Worm (Caenorhabditis elegans) whole organism, young adult: Measurements from ENCODE around the gene T28C6.7.

ENCODE experiments used
- Y53F4B.3 ChIP-seq: fragments of 200-800 bp; sonication (Bioruptor generic); IDR thresholded peaks from 2 replicates; pipeline ENCODE4 v1.3.6; 2022; ENCODE audit warnings: missing genetic modification reagents, missing genetic modification characterization, missing compliant biosample characterization
- ets-4 ChIP-seq: fragments of 200-800 bp; sonication (Bioruptor generic); optimal IDR thresholded peaks from 2 replicates; lab custom pipeline; 2018; ENCODE audit warnings: mild to moderate bottlenecking, missing genetic modification characterization, missing compliant biosample characterization
- him-1 ChIP-seq: sonication (generic microtip); optimal IDR thresholded peaks from 2 replicates; lab custom pipeline; 2016; ENCODE audit warnings: missing genotype, missing genetic modification reagents, missing genetic modification characterization, missing compliant biosample characterization
- hmg-20 ChIP-seq: fragments of 200-800 bp; sonication (Bioruptor generic); IDR thresholded peaks from 2 replicates; pipeline ENCODE4 v1.3.6; 2022; ENCODE audit warnings: missing genetic modification reagents, missing genetic modification characterization, missing compliant biosample characterization
- nhr-27 ChIP-seq: fragments of 200-800 bp; sonication (Bioruptor generic); optimal IDR thresholded peaks from 2 replicates; lab custom pipeline; 2018; ENCODE audit warnings: mild to moderate bottlenecking, missing genetic modification characterization, moderate library complexity, missing compliant biosample characterization
- nhr-90 ChIP-seq: sonication (generic microtip); optimal IDR thresholded peaks from 2 replicates; lab custom pipeline; 2016; ENCODE audit warnings: missing genotype, mild to moderate bottlenecking, missing genetic modification characterization, missing compliant biosample characterization
- pha-4 ChIP-seq: fragments of 150-350 bp; sonication (generic microtip); optimal IDR thresholded peaks from 2 replicates; lab custom pipeline; 2014; ENCODE audit warnings: missing biosample characterization, missing genetic modification reagents, missing genetic modification characterization

- TF ChIP-seq ets-4 (GFP tag; lab: Kevin White, UChicago) = no peak
- TF ChIP-seq Y53F4B.3 (GFP tag; lab: Robert Waterston, UW) = no peak
- no peak for TF ChIP-seq him-1 (tag; lab: Kevin White, UChicago)
- TF ChIP-seq nhr-27 = no peak
- no peak for TF ChIP-seq nhr-90
- TF ChIP-seq hmg-20 (GFP tag; lab: Robert Waterston, UW) = no peak
- no peak for TF ChIP-seq pha-4
Observed at ce11 chrIV:8820041-8820440, 7.6 kb upstream of the T28C6.7 start, which contains the start of gene T28C6.3.
